Worm (Caenorhabditis elegans): ENCODE measurements around the gene magi-1.

- TF ChIP-seq tab-1 (GFP tag; IDR thresholded peaks at IDR 0.05) = no peak
- TF ChIP-seq ref-1 (GFP tag; conservative IDR thresholded peaks at IDR 0.05) = no peak
Observed at ce11 chrIV:11771064-11771463, 56.2 kb downstream of the magi-1 start.
